Fruit fly (Drosophila melanogaster) whole organism, embryonic: ENCODE data around the gene CG7276.
A peak's percentile ranks its signal among the peaks of the same experiment; 100 is the strongest.

Experiments used
- Abd-B ChIP-seq: fragments of 200-800 bp; sonication (Bioruptor generic); optimal IDR thresholded peaks from 2 replicates; lab custom pipeline; 2018; ENCODE audit warnings: missing biosample characterization, mild to moderate bottlenecking, missing genetic modification characterization, moderate library complexity
- Ada2b ChIP-seq: fragments of 200-800 bp; sonication (Bioruptor generic); IDR thresholded peaks from 2 replicates; pipeline ENCODE4 v1.3.6; 2022; ENCODE audit warnings: missing biosample characterization, missing genetic modification characterization
- Adf1 ChIP-seq: fragments of 200-800 bp; sonication (Bioruptor generic); IDR thresholded peaks from 2 replicates; pipeline ENCODE4 v1.3.6; 2022; ENCODE audit warnings: missing biosample characterization, missing genetic modification characterization
- Asciz ChIP-seq: fragments of 200-800 bp; sonication (Bioruptor generic); optimal IDR thresholded peaks from 2 replicates; lab custom pipeline; 2017; ENCODE audit warnings: missing biosample characterization, mild to moderate bottlenecking, missing genetic modification characterization, missing genetic modification reagents
- BEAF-32 ChIP-seq: fragments of 200-800 bp; sonication (Bioruptor generic); optimal IDR thresholded peaks from 3 replicates; lab custom pipeline; 2017; ENCODE audit warnings: missing biosample characterization, missing genetic modification characterization, mild to moderate bottlenecking, moderate library complexity, missing genetic modification reagents
- BtbVII ChIP-seq: fragments of 200-800 bp; sonication (Bioruptor generic); optimal IDR thresholded peaks from 3 replicates; lab custom pipeline; 2017; ENCODE audit warnings: missing biosample characterization, mild to moderate bottlenecking, missing genetic modification characterization
- CG10209 ChIP-seq: fragments of 200-800 bp; sonication (Bioruptor generic); optimal IDR thresholded peaks from 3 replicates; lab custom pipeline; 2017; ENCODE audit warnings: missing biosample characterization, mild to moderate bottlenecking, missing genetic modification characterization, missing genetic modification reagents
- CG10274 ChIP-seq: fragments of 200-800 bp; sonication (Bioruptor generic); optimal IDR thresholded peaks from 3 replicates; lab custom pipeline; 2017; ENCODE audit warnings: missing biosample characterization, mild to moderate bottlenecking, missing genetic modification characterization
- CG10543 ChIP-seq: fragments of 200-800 bp; sonication (Bioruptor generic); optimal IDR thresholded peaks from 3 replicates; lab custom pipeline; 2017; ENCODE audit warnings: missing biosample characterization, mild to moderate bottlenecking, missing genetic modification characterization, moderate library complexity
- CG12769 ChIP-seq: fragments of 200-800 bp; sonication (Bioruptor generic); optimal IDR thresholded peaks from 2 replicates; lab custom pipeline; 2019; ENCODE audit warnings: missing biosample characterization, mild to moderate bottlenecking, missing genetic modification characterization, moderate library complexity
- CG14441 ChIP-seq: fragments of 200-800 bp; sonication (Bioruptor generic); IDR thresholded peaks from 2 replicates; pipeline ENCODE4 v1.3.6; 2022; ENCODE audit warnings: missing biosample characterization, missing genetic modification characterization
- CG15269 ChIP-seq: fragments of 200-800 bp; sonication (Bioruptor generic); optimal IDR thresholded peaks from 2 replicates; lab custom pipeline; 2018; ENCODE audit warnings: missing biosample characterization, mild to moderate bottlenecking, missing genetic modification characterization, moderate library complexity
- CG1602 ChIP-seq: fragments of 200-800 bp; sonication (Bioruptor generic); optimal IDR thresholded peaks from 3 replicates; lab custom pipeline; 2016; ENCODE audit warnings: missing biosample characterization, missing genetic modification characterization
- CG16815 ChIP-seq: fragments of 200-800 bp; sonication (Bioruptor generic); optimal IDR thresholded peaks from 3 replicates; lab custom pipeline; 2017; ENCODE audit warnings: missing biosample characterization, mild to moderate bottlenecking, missing genetic modification characterization
- CG16863 ChIP-seq: fragments of 200-800 bp; sonication (Bioruptor generic); optimal IDR thresholded peaks from 3 replicates; lab custom pipeline; 2016; ENCODE audit warnings: missing biosample characterization, missing genetic modification characterization
- CG17568 ChIP-seq: fragments of 200-800 bp; sonication (Bioruptor generic); optimal IDR thresholded peaks from 2 replicates; lab custom pipeline; 2018; ENCODE audit warnings: missing biosample characterization, mild to moderate bottlenecking, missing genetic modification characterization, moderate library complexity
- CG18262 ChIP-seq: fragments of 200-800 bp; optimal IDR thresholded peaks from 3 replicates; lab custom pipeline; 2019; ENCODE audit warnings: missing biosample characterization, mild to moderate bottlenecking, missing genetic modification characterization, moderate library complexity
- CG3847 ChIP-seq: fragments of 200-800 bp; sonication (Bioruptor generic); IDR thresholded peaks from 2 replicates; pipeline ENCODE4 v1.3.6; 2022; ENCODE audit warnings: missing biosample characterization, missing genetic modification characterization
- CG4404 ChIP-seq: fragments of 200-800 bp; sonication (Bioruptor generic); IDR thresholded peaks from 2 replicates; pipeline ENCODE4 v1.3.6; 2022; ENCODE audit warnings: missing biosample characterization, missing genetic modification characterization
- CG4424 ChIP-seq: fragments of 200-800 bp; sonication (Bioruptor generic); optimal IDR thresholded peaks from 3 replicates; lab custom pipeline; 2016; ENCODE audit warnings: missing biosample characterization, missing genetic modification characterization
- CG6765 ChIP-seq: fragments of 200-800 bp; sonication (Bioruptor generic); optimal IDR thresholded peaks from 3 replicates; lab custom pipeline; 2017; ENCODE audit warnings: missing biosample characterization, mild to moderate bottlenecking, missing genetic modification characterization
- CG7928 ChIP-seq: fragments of 200-800 bp; sonication (Bioruptor generic); optimal IDR thresholded peaks from 2 replicates; lab custom pipeline; 2017; ENCODE audit warnings: missing biosample characterization, mild to moderate bottlenecking, missing genetic modification characterization
- CG9797 ChIP-seq: fragments of 200-800 bp; sonication (Bioruptor generic); optimal IDR thresholded peaks from 3 replicates; lab custom pipeline; 2018; ENCODE audit warnings: missing biosample characterization, mild to moderate bottlenecking, missing genetic modification characterization
- Chrac-16 ChIP-seq: fragments of 200-800 bp; sonication (Bioruptor generic); optimal IDR thresholded peaks from 3 replicates; lab custom pipeline; 2016; ENCODE audit warnings: missing biosample characterization, missing genetic modification characterization
- E2f1 ChIP-seq: fragments of 200-800 bp; sonication (Bioruptor generic); IDR thresholded peaks from 2 replicates; pipeline ENCODE4 v1.3.6; 2022; ENCODE audit warnings: missing biosample characterization, missing genetic modification characterization
- Jarid2 ChIP-seq: fragments of 200-800 bp; sonication (Bioruptor generic); optimal IDR thresholded peaks from 3 replicates; lab custom pipeline; 2017; ENCODE audit warnings: mild to moderate bottlenecking, missing biosample characterization, missing genetic modification reagents, missing genetic modification characterization
- Lhr ChIP-seq: fragments of 200-800 bp; sonication (Bioruptor generic); optimal IDR thresholded peaks from 3 replicates; lab custom pipeline; 2017; ENCODE audit warnings: mild to moderate bottlenecking, missing biosample characterization, missing genetic modification reagents, missing genetic modification characterization
- Lim3 ChIP-seq: fragments of 200-800 bp; sonication (Bioruptor generic); IDR thresholded peaks from 2 replicates; pipeline ENCODE4 v1.3.6; 2022; ENCODE audit warnings: missing biosample characterization, missing genetic modification characterization
- Neu2 ChIP-seq: fragments of 200-800 bp; sonication (Bioruptor generic); optimal IDR thresholded peaks from 3 replicates; lab custom pipeline; 2016; ENCODE audit warnings: missing biosample characterization, missing genetic modification characterization, borderline replicate concordance
- Nf-YA ChIP-seq: fragments of 200-800 bp; sonication (Bioruptor generic); IDR thresholded peaks from 2 replicates; pipeline ENCODE4 v1.3.6; 2022; ENCODE audit warnings: missing biosample characterization, missing genetic modification characterization
- Rx ChIP-seq: fragments of 200-800 bp; sonication (Bioruptor generic); IDR thresholded peaks from 2 replicates; pipeline ENCODE4 v1.3.6; 2022; ENCODE audit warnings: missing biosample characterization, missing genetic modification characterization
- Sox102F ChIP-seq: fragments of 200-800 bp; sonication (Bioruptor generic); optimal IDR thresholded peaks from 2 replicates; lab custom pipeline; 2018; ENCODE audit warnings: missing biosample characterization, mild to moderate bottlenecking, missing genetic modification characterization, moderate library complexity
- Ssrp ChIP-seq: fragments of 200-800 bp; sonication (Bioruptor generic); optimal IDR thresholded peaks from 2 replicates; lab custom pipeline; 2018; ENCODE audit warnings: missing biosample characterization, mild to moderate bottlenecking, missing genetic modification characterization, moderate library complexity
- abd-A ChIP-seq: fragments of 200-800 bp; sonication (Bioruptor generic); optimal IDR thresholded peaks from 3 replicates; lab custom pipeline; 2019; ENCODE audit warnings: missing biosample characterization, mild to moderate bottlenecking, missing genetic modification characterization, moderate library complexity
- ap ChIP-seq: fragments of 200-800 bp; sonication (Bioruptor generic); IDR thresholded peaks from 2 replicates; pipeline ENCODE4 v1.3.6; 2022; ENCODE audit warnings: missing biosample characterization, missing genetic modification characterization
- az2 ChIP-seq: fragments of 200-800 bp; sonication (Bioruptor generic); optimal IDR thresholded peaks from 3 replicates; lab custom pipeline; 2016; ENCODE audit warnings: missing biosample characterization, missing genetic modification characterization
- br ChIP-seq: fragments of >200 bp; optimal IDR thresholded peaks from 2 replicates; lab custom pipeline; 2017
- caup ChIP-seq: fragments of 200-800 bp; sonication (Bioruptor generic); optimal IDR thresholded peaks from 3 replicates; lab custom pipeline; 2017; ENCODE audit warnings: missing biosample characterization, mild to moderate bottlenecking, missing genetic modification characterization, moderate library complexity; ENCODE audit not compliant: severe bottlenecking
- dmrt99B ChIP-seq: fragments of 200-800 bp; sonication (Bioruptor generic); optimal IDR thresholded peaks from 2 replicates; lab custom pipeline; 2018; ENCODE audit warnings: missing biosample characterization, mild to moderate bottlenecking, missing genetic modification characterization, moderate library complexity
- ftz-f1 ChIP-seq: fragments of 200-800 bp; sonication (Bioruptor generic); optimal IDR thresholded peaks from 2 replicates; lab custom pipeline; 2016; ENCODE audit warnings: missing biosample characterization, missing genetic modification characterization
- gt ChIP-seq: fragments of 200-800 bp; sonication (Bioruptor generic); IDR thresholded peaks from 2 replicates; pipeline ENCODE4 v1.3.6; 2022; ENCODE audit warnings: missing biosample characterization, missing genetic modification characterization
- h ChIP-seq: fragments of >200 bp; optimal IDR thresholded peaks from 2 replicates; lab custom pipeline; 2017
- hbn ChIP-seq: fragments of 200-800 bp; sonication (Bioruptor generic); IDR thresholded peaks from 2 replicates; pipeline ENCODE4 v1.3.6; 2022; ENCODE audit warnings: missing biosample characterization, missing genetic modification characterization; ENCODE audit not compliant: partially characterized antibody
- hkb ChIP-seq, 2 experiments: fragments of 200-800 bp in 1 of 2; fragments of >200 bp in 1 of 2; sonication (Bioruptor generic) in 1 of 2; IDR thresholded peaks in 1 of 2; optimal IDR thresholded peaks in 1 of 2; 2 replicates each; pipeline versions ENCODE4 v1.3.6 to Lab custom; 2017 to 2022; ENCODE audit warnings: missing biosample characterization in 1 of 2, missing genetic modification characterization in 1 of 2
- insv ChIP-seq, 2 experiments: fragments of 200-800 bp; sonication (Bioruptor generic); optimal IDR thresholded peaks; 3 replicates each; lab custom pipeline; 2016 to 2018; ENCODE audit warnings: missing biosample characterization in 2 of 2, missing genetic modification characterization in 2 of 2
- mld ChIP-seq: fragments of 200-800 bp; sonication (Bioruptor generic); IDR thresholded peaks from 3 replicates; pipeline ENCODE4 v1.3.6; 2022; ENCODE audit warnings: missing biosample characterization, missing genetic modification characterization; ENCODE audit not compliant: partially characterized antibody
- otp ChIP-seq: fragments of 200-800 bp; sonication (Bioruptor generic); IDR thresholded peaks from 3 replicates; pipeline ENCODE4, ENCODE4 v1.3.6; 2022; ENCODE audit warnings: missing biosample characterization, missing genetic modification characterization
- pb ChIP-seq: fragments of 200-800 bp; sonication (Bioruptor generic); optimal IDR thresholded peaks from 3 replicates; lab custom pipeline; 2016; ENCODE audit warnings: missing biosample characterization, missing genetic modification characterization
- slp2 ChIP-seq: fragments of 200-800 bp; sonication (Bioruptor generic); optimal IDR thresholded peaks from 2 replicates; lab custom pipeline; 2016; ENCODE audit warnings: missing biosample characterization, missing genetic modification characterization
- tin ChIP-seq: fragments of 200-800 bp; sonication (Bioruptor generic); optimal IDR thresholded peaks from 3 replicates; lab custom pipeline; 2016; ENCODE audit warnings: missing biosample characterization, missing genetic modification characterization

Gene CG7276

dm6 chr3L:15508233-15508632 lies 10.2 kb downstream of the CG7276 start, which contains the start of gene CG7841 (continued):
- peak; percentile 88 for TF ChIP-seq Jarid2 (GFP tag; lab: Kevin White, UChicago)
- TF ChIP-seq Neu2 (GFP tag; lab: Kevin White, UChicago): peak; percentile 91
- peak; percentile 98 for TF ChIP-seq dmrt99B
- TF ChIP-seq ftz-f1 (GFP tag; lab: Kevin White, UChicago): peak; percentile 66
- peak; percentile 98 for TF ChIP-seq CG17568
- TF ChIP-seq CG9797: peak; percentile 66
- peak; percentile 93 for TF ChIP-seq E2f1 (GFP tag; lab: Robert Waterston, UW)
- TF ChIP-seq CG4424 (GFP tag; lab: Kevin White, UChicago): peak; percentile 97
- TF ChIP-seq CG6765 (GFP tag; lab: Kevin White, UChicago): peak; percentile 98
- TF ChIP-seq hkb (optimal IDR thresholded peaks at IDR 0.05; lab: Kevin White, UChicago): no peak
- peak; percentile 99 for TF ChIP-seq hkb (GFP tag; IDR thresholded peaks at IDR 0.05; lab: Robert Waterston, UW)
- peak; percentile 97 for TF ChIP-seq Sox102F (GFP tag; lab: Kevin White, UChicago)
- TF ChIP-seq slp2: peak; percentile 92
- peak; percentile 95 for TF ChIP-seq pb (GFP tag; lab: Kevin White, UChicago)
- peak; percentile 91; the same call in 1 of the 2 replicates for TF ChIP-seq CG14441 (GFP tag; lab: Robert Waterston, UW)
- peak; percentile 99 for TF ChIP-seq CG18262 (tag; lab: Kevin White, UChicago)
- TF ChIP-seq caup (GFP tag; lab: Kevin White, UChicago): peak; percentile 99
- peak; percentile 96 for TF ChIP-seq otp (GFP tag; lab: Robert Waterston, UW)
- peak; percentile 83 for TF ChIP-seq CG7928 (GFP tag; lab: Kevin White, UChicago)
- peak; percentile 95 for TF ChIP-seq abd-A
- peak; percentile 98 for TF ChIP-seq CG15269 (tag; lab: Kevin White, UChicago)
- TF ChIP-seq Ssrp (tag; lab: Kevin White, UChicago): peak; percentile 95
- peak; percentile 91 for TF ChIP-seq CG10274 (GFP tag; lab: Kevin White, UChicago)
- peak; percentile 97 for TF ChIP-seq az2
- peak; percentile 87 for TF ChIP-seq CG16815
- peak; percentile 89 for TF ChIP-seq Abd-B
- peak; percentile 29 for TF ChIP-seq BEAF-32 (GFP tag; lab: Kevin White, UChicago)
- peak; percentile 92 for TF ChIP-seq Nf-YA (GFP tag; lab: Robert Waterston, UW)
- peak; percentile 99 for TF ChIP-seq BtbVII (GFP tag; lab: Kevin White, UChicago)
- no peak for TF ChIP-seq CG4404 (GFP tag; lab: Robert Waterston, UW)
- no peak for TF ChIP-seq mld (GFP tag; lab: Robert Waterston, UW)
- peak; percentile 96 for TF ChIP-seq CG16863 (GFP tag; lab: Kevin White, UChicago)
- TF ChIP-seq ap (GFP tag; lab: Robert Waterston, UW): peak; percentile 94; the same call in 1 of the 2 replicates
- peak; percentile 80 for TF ChIP-seq Adf1 (GFP tag; lab: Robert Waterston, UW)
- peak; percentile 96 for TF ChIP-seq Chrac-16 (GFP tag; lab: Kevin White, UChicago)
- peak; percentile 94 for TF ChIP-seq Ada2b (GFP tag; lab: Robert Waterston, UW)
- no peak for TF ChIP-seq br
- TF ChIP-seq Lhr (GFP tag; lab: Kevin White, UChicago): peak; percentile 93
- no peak; the same call in none of the 2 replicates for TF ChIP-seq Rx
- peak; percentile 94 for TF ChIP-seq CG3847 (GFP tag; lab: Robert Waterston, UW)
- peak; percentile 98 for TF ChIP-seq CG12769
- peak; percentile 97 for TF ChIP-seq Asciz (GFP tag; lab: Kevin White, UChicago)
- TF ChIP-seq CG1602: peak; percentile 93
- peak; percentile 66 for TF ChIP-seq gt
- no peak for TF ChIP-seq hbn (GFP tag; lab: Robert Waterston, UW)
- TF ChIP-seq CG10543: peak; percentile 99
- TF ChIP-seq tin (GFP tag; lab: Kevin White, UChicago): peak; percentile 98
- TF ChIP-seq CG10209 (GFP tag; lab: Kevin White, UChicago): peak; percentile 97
- TF ChIP-seq Lim3 (GFP tag; lab: Robert Waterston, UW): no peak; the same call in 1 of the 2 replicates
- no peak for TF ChIP-seq h
- peak; percentile 44 to 83 for TF ChIP-seq insv (GFP tag; optimal IDR thresholded peaks at IDR 0.05; lab: Kevin White, UChicago)
